Worm (Caenorhabditis elegans): ENCODE measurements around the gene rrp-1.

rrp-1 gene

DNA sequence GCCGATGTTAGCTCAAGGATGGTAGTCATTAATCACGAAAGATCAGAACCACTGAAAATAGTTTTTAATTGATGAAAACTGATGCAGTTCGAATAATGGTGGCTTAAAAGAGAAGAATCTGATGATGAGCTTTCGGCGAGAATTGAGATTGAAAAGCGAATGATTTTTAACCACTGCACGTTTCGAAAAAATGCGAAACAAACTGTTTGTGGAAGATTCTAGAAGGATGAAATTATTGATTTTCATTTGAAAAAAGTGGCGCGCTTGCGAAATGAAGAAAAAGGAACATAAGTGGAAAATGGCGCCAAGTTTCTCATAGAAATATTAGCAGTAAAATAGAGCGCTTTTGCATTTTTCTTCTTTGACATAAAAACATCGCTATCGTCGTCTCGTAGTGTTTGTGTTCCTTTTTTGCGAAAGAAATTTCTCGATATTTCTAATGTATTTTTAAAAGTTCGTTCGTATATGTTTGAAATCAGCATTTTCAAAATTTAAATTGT lies 12.9 kb upstream of the rrp-1 start, which contains the start of gene uba-1 (continued):
- peak; percentile 21; the same call in 1 of the 2 replicates for TF ChIP-seq dmd-6 (GFP tag; IDR thresholded peaks at IDR 0.05)
- TF ChIP-seq T26A8.4 (GFP tag; IDR thresholded peaks at IDR 0.05): peak; percentile 75
- peak; percentile 13 for TF ChIP-seq hlh-11 (tag; optimal IDR thresholded peaks at IDR 0.05)
- peak; percentile 77 for TF ChIP-seq ama-1 (optimal IDR thresholded peaks at IDR 0.05)
- peak; percentile 19 for TF ChIP-seq nhr-77 (tag; optimal IDR thresholded peaks at IDR 0.05)
- peak; percentile 36 for TF ChIP-seq nhr-25 (tag; optimal IDR thresholded peaks at IDR 0.05; ENCODE audit: borderline replicate concordance, insufficient read depth)
- TF ChIP-seq spr-1 (tag; optimal IDR thresholded peaks at IDR 0.05): peak; percentile 13
- peak; percentile 87 for TF ChIP-seq dve-1 (tag; optimal IDR thresholded peaks at IDR 0.05; ENCODE audit: insufficient read depth)
- no peak for TF ChIP-seq arid-1 (GFP tag; conservative IDR thresholded peaks at IDR 0.05)
- 0 out of 2 replicates have a peak, but pooled peaks have one; percentile 18 for TF ChIP-seq Y105C5A.15 (GFP tag; IDR thresholded peaks at IDR 0.05)
- no peak for TF ChIP-seq R02D3.7 (tag; optimal IDR thresholded peaks at IDR 0.05)
- TF ChIP-seq dpl-1 (GFP tag; optimal IDR thresholded peaks at IDR 0.05): peak; percentile 52
- no peak for TF ChIP-seq jun-1 (tag; optimal IDR thresholded peaks at IDR 0.05)
- no peak for TF ChIP-seq sdz-12 (GFP tag; optimal IDR thresholded peaks at IDR 0.05)
- 0 out of 2 replicates have a peak, but pooled peaks have one; percentile 24 for TF ChIP-seq ceh-20 (GFP tag; IDR thresholded peaks at IDR 0.05)
- peak; percentile 9 for TF ChIP-seq hlh-30 (tag; optimal IDR thresholded peaks at IDR 0.05; ENCODE audit: insufficient read depth)
- TF ChIP-seq ces-1 (GFP tag; optimal IDR thresholded peaks at IDR 0.05): no peak
- no peak for TF ChIP-seq spr-3 (GFP tag; optimal IDR thresholded peaks at IDR 0.05)
- 0 out of 2 replicates have a peak, but pooled peaks have one; percentile 19 for TF ChIP-seq egl-43 (GFP tag; IDR thresholded peaks at IDR 0.05)
- peak; percentile 19 for TF ChIP-seq nhr-28 (tag; optimal IDR thresholded peaks at IDR 0.05)
- TF ChIP-seq lin-38 (GFP tag; IDR thresholded peaks at IDR 0.05): peak; percentile 81
- TF ChIP-seq ceh-44 (GFP tag; IDR thresholded peaks at IDR 0.05): no peak
- TF ChIP-seq duxl-1 (tag; optimal IDR thresholded peaks at IDR 0.05; ENCODE audit: poor library complexity): peak; percentile 4
- no peak for TF ChIP-seq ztf-7 (tag; optimal IDR thresholded peaks at IDR 0.05)
- TF ChIP-seq madf-5 (GFP tag; IDR thresholded peaks at IDR 0.05): 0 out of 4 replicates have a peak, but pooled peaks of 1 of the 2 experiments have one; percentile 27
- peak; percentile 51 for TF ChIP-seq unc-130 (GFP tag; optimal IDR thresholded peaks at IDR 0.05)
- TF ChIP-seq nhr-48 (tag; optimal IDR thresholded peaks at IDR 0.05): peak; percentile 53
- TF ChIP-seq zip-2 (tag; optimal IDR thresholded peaks at IDR 0.05): peak; percentile 61
- TF ChIP-seq unc-62 (GFP tag; optimal IDR thresholded peaks at IDR 0.05 in 1 of 2): no peak
- TF ChIP-seq unc-62 (tag; optimal IDR thresholded peaks at IDR 0.05): no peak
- TF ChIP-seq snpc-1.2 (GFP tag; IDR thresholded peaks at IDR 0.05): 0 out of 2 replicates have a peak, but pooled peaks have one; percentile 43
- TF ChIP-seq nhr-102 (tag; optimal IDR thresholded peaks at IDR 0.05): peak; percentile 77
- TF ChIP-seq lsy-2 (tag; optimal IDR thresholded peaks at IDR 0.05): peak in 1 of 2 experiments; percentile 69
- peak; percentile 56 for TF ChIP-seq rbr-2 (tag; optimal IDR thresholded peaks at IDR 0.05)
- peak; percentile 73; the same call in 1 of the 2 replicates for TF ChIP-seq daf-19 (GFP tag; conservative IDR thresholded peaks at IDR 0.05)
- TF ChIP-seq mes-2 (tag; optimal IDR thresholded peaks at IDR 0.05; ENCODE audit: poor library complexity, severe bottlenecking): peak; percentile 57
- TF ChIP-seq zag-1 (tag; optimal IDR thresholded peaks at IDR 0.05): no peak
- TF ChIP-seq madf-9 (GFP tag; conservative IDR thresholded peaks at IDR 0.05): no peak
- TF ChIP-seq dmd-8 (GFP tag; IDR thresholded peaks at IDR 0.05): no peak
- peak; percentile 28; the same call in 1 of the 2 replicates for TF ChIP-seq hmg-1.1 (GFP tag; IDR thresholded peaks at IDR 0.05)
- TF ChIP-seq fos-1 (tag; optimal IDR thresholded peaks at IDR 0.05): no peak
- TF ChIP-seq ztf-11 (tag; optimal IDR thresholded peaks at IDR 0.05): no peak
- TF ChIP-seq tra-1 (GFP tag; IDR thresholded peaks at IDR 0.05): no peak
- TF ChIP-seq Y75B8A.6 (GFP tag; IDR thresholded peaks at IDR 0.05): 0 out of 2 replicates have a peak, but pooled peaks have one; percentile 40
- TF ChIP-seq nhr-42 (GFP tag; IDR thresholded peaks at IDR 0.05): 0 out of 2 replicates have a peak, but pooled peaks have one; percentile 41
- TF ChIP-seq F44E2.7 (GFP tag; IDR thresholded peaks at IDR 0.05): no peak
- peak; percentile 78 for TF ChIP-seq T20F7.1 (GFP tag; optimal IDR thresholded peaks at IDR 0.05)
